Worm (Caenorhabditis elegans): ENCODE measurements around the gene srw-72.

DNA sequence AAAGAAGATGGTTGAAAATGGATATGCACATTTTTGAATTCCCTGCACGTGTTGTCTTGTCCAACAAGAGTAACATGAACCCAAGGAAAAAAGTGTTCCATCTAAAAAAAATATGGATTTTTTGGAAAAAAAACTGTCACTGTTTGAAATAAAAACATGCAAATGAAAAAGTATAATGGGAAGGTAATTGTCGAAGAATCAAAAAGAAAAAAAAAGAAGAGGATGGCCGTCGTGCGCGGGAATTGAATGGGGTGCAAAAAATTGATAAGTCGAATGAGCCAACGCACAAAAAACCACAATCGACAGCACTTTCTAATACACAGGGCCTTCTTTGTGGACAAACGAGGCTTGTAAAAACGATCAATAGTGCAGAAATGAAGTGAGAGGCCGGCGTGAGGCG, 26.9 kb downstream of the srw-72 start, which contains the start of gene fbxa-102:
- no peak for TF ChIP-seq fkh-6 (tag; optimal IDR thresholded peaks at IDR 0.05)
- no peak for TF ChIP-seq pag-3 (tag; optimal IDR thresholded peaks at IDR 0.05; ENCODE audit: borderline replicate concordance)
- TF ChIP-seq unc-42 (tag; optimal IDR thresholded peaks at IDR 0.05), result no peak
- no peak for TF ChIP-seq lim-6 (tag; optimal IDR thresholded peaks at IDR 0.05)
- TF ChIP-seq hlh-30 (tag; optimal IDR thresholded peaks at IDR 0.05; ENCODE audit: insufficient read depth), result no peak
- no peak for TF ChIP-seq K09A11.1 (tag; optimal IDR thresholded peaks at IDR 0.05; ENCODE audit: insufficient read depth)
- TF ChIP-seq unc-86 (tag; optimal IDR thresholded peaks at IDR 0.05), result no peak
- TF ChIP-seq ama-1 (optimal IDR thresholded peaks at IDR 0.05), result no peak
